Worm (Caenorhabditis elegans) whole organism, early embryonic: Measurements from ENCODE around the gene C03H5.6.
A peak's percentile ranks its signal among the peaks of the same experiment; 100 is the strongest.

Source experiments
- B0310.2 ChIP-seq: sonication (generic microtip); optimal IDR thresholded peaks from 2 replicates; lab custom pipeline; 2016; ENCODE audit warnings: mild to moderate bottlenecking, missing genetic modification characterization, missing compliant biosample characterization
- F13C5.2 ChIP-seq: sonication (generic microtip); optimal IDR thresholded peaks from 2 replicates; lab custom pipeline; 2017; ENCODE audit warnings: mild to moderate bottlenecking, missing genetic modification characterization, inconsistent platforms, missing compliant biosample characterization
- aly-1 ChIP-seq: sonication (generic microtip); optimal IDR thresholded peaks from 2 replicates; lab custom pipeline; 2016; ENCODE audit warnings: missing genetic modification characterization, missing compliant biosample characterization
- ceh-36 ChIP-seq: sonication (generic microtip); optimal IDR thresholded peaks from 2 replicates; lab custom pipeline; 2016; ENCODE audit warnings: missing genetic modification characterization, inconsistent platforms, missing compliant biosample characterization
- tbx-37 ChIP-seq: fragments of 200-800 bp; sonication (Bioruptor generic); conservative IDR thresholded peaks from 2 replicates; pipeline ENCODE4 v1.3.6; 2022; ENCODE audit warnings: missing genetic modification reagents, missing genetic modification characterization, missing compliant biosample characterization
- tra-4 ChIP-seq: sonication (generic microtip); optimal IDR thresholded peaks from 2 replicates; lab custom pipeline; 2017; ENCODE audit warnings: missing genetic modification characterization, missing compliant biosample characterization

The C03H5.6 gene

DNA sequence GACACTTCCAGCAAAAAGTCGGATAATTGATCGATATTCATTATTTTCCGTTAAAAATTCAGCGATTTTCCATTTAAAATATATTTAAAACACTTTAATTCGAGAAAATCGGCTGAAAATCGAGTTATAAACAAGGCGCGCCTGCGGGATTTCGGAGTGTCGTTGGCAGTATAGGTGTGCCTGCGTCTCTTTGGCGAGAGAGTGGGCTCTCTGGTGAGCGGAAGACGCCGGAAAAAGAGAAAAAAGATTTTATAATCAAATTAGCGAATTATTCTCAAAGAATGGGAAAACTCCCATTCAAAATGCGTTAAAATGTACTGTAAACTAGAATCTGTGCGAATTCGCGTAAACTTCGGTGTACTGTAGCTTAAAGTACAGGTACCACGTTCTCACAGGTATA lies 51.5 kb downstream of the C03H5.6 start, which contains the start of gene D1069.3:
D1069.3 (minus strand) TSS at position 158 of the 400 bp plus-strand sequence.
- TF ChIP-seq B0310.2 (tag; lab: Kevin White, UChicago) (no peak), F13C5.2 (tag; lab: Kevin White, UChicago) (peak; percentile 19), aly-1 (no peak), tra-4 (no peak), tbx-37 (GFP tag; lab: Robert Waterston, UW) (no peak), ceh-36 (tag; lab: Kevin White, UChicago) (no peak)
